Fruit fly (Drosophila melanogaster) whole organism, embryonic: ENCODE data around the gene CG17118.
A peak's percentile ranks its signal among the peaks of the same experiment; 100 is the strongest.

Experiments used
- Antp ChIP-seq: fragments of 200-800 bp; sonication (Bioruptor generic); optimal IDR thresholded peaks from 3 replicates; lab custom pipeline; 2016; ENCODE audit warnings: missing biosample characterization, missing genetic modification characterization
- BEAF-32 ChIP-seq: fragments of 200-800 bp; sonication (Bioruptor generic); optimal IDR thresholded peaks from 3 replicates; lab custom pipeline; 2017; ENCODE audit warnings: missing biosample characterization, missing genetic modification characterization, mild to moderate bottlenecking, moderate library complexity, missing genetic modification reagents
- Blimp-1 ChIP-seq: fragments of 200-800 bp; sonication (Bioruptor generic); optimal IDR thresholded peaks from 3 replicates; lab custom pipeline; 2018; ENCODE audit warnings: missing biosample characterization, missing genetic modification characterization, mild to moderate bottlenecking, moderate library complexity, missing genetic modification reagents
- CG11085 ChIP-seq: fragments of 200-800 bp; sonication (Bioruptor generic); IDR thresholded peaks from 2 replicates; pipeline ENCODE4 v1.3.6; 2022; ENCODE audit warnings: missing biosample characterization, missing genetic modification characterization
- CG12155 ChIP-seq: fragments of 200-800 bp; sonication (Bioruptor generic); optimal IDR thresholded peaks from 3 replicates; lab custom pipeline; 2016; ENCODE audit warnings: missing biosample characterization, missing genetic modification characterization
- CG12769 ChIP-seq: fragments of 200-800 bp; sonication (Bioruptor generic); optimal IDR thresholded peaks from 2 replicates; lab custom pipeline; 2019; ENCODE audit warnings: missing biosample characterization, mild to moderate bottlenecking, missing genetic modification characterization, moderate library complexity
- CG14860 ChIP-seq: fragments of 200-800 bp; sonication (Bioruptor generic); IDR thresholded peaks from 3 replicates; pipeline ENCODE4 v1.3.6; 2022; ENCODE audit warnings: missing biosample characterization, missing genetic modification characterization; ENCODE audit not compliant: partially characterized antibody
- CG15073 ChIP-seq: fragments of 200-800 bp; sonication (Bioruptor generic); optimal IDR thresholded peaks from 2 replicates; lab custom pipeline; 2016; ENCODE audit warnings: missing biosample characterization, missing genetic modification characterization
- CG3726 ChIP-seq: fragments of 200-800 bp; sonication (Bioruptor generic); IDR thresholded peaks from 3 replicates; pipeline ENCODE4, ENCODE4 v1.3.6; 2022; ENCODE audit warnings: missing biosample characterization, missing genetic modification characterization
- CG4707 ChIP-seq: fragments of 200-800 bp; sonication (Bioruptor generic); optimal IDR thresholded peaks from 2 replicates; lab custom pipeline; 2018; ENCODE audit warnings: missing biosample characterization, mild to moderate bottlenecking, missing genetic modification characterization, moderate library complexity
- CG6254 ChIP-seq: fragments of 200-800 bp; sonication (Bioruptor generic); optimal IDR thresholded peaks from 3 replicates; lab custom pipeline; 2017; ENCODE audit warnings: mild to moderate bottlenecking, missing biosample characterization, missing genetic modification reagents, missing genetic modification characterization
- Camta ChIP-seq: fragments of 200-800 bp; sonication (Bioruptor generic); optimal IDR thresholded peaks from 2 replicates; lab custom pipeline; 2016; ENCODE audit warnings: missing biosample characterization, missing genetic modification characterization
- D ChIP-seq, 2 experiments: fragments of 200-800 bp in 1 of 2; fragments of >200 bp in 1 of 2; sonication (Bioruptor generic) in 1 of 2; optimal IDR thresholded peaks; 2 replicates in 1 of 2; 3 replicates in 1 of 2; lab custom pipeline; 2017; ENCODE audit warnings: mild to moderate bottlenecking in 1 of 2, missing biosample characterization in 1 of 2, missing genetic modification characterization in 1 of 2, missing genetic modification reagents in 1 of 2
- Eip74EF ChIP-seq, 2 experiments: fragments of 200-800 bp in 1 of 2; fragments of >200 bp in 1 of 2; sonication (Bioruptor generic) in 1 of 2; optimal IDR thresholded peaks; 2 replicates each; lab custom pipeline; 2017 to 2019; ENCODE audit warnings: missing biosample characterization in 2 of 2, missing genetic modification characterization in 2 of 2, mild to moderate bottlenecking in 1 of 2, moderate library complexity in 1 of 2
- Fer2 ChIP-seq: fragments of 200-800 bp; sonication (Bioruptor generic); optimal IDR thresholded peaks from 2 replicates; lab custom pipeline; 2018; ENCODE audit warnings: missing biosample characterization, mild to moderate bottlenecking, missing genetic modification characterization, moderate library complexity
- HLH3B ChIP-seq: fragments of 200-800 bp; sonication (Bioruptor generic); IDR thresholded peaks from 2 replicates; pipeline ENCODE4 v1.3.6; 2022; ENCODE audit warnings: missing biosample characterization, missing genetic modification characterization
- MTF-1 ChIP-seq: fragments of 200-800 bp; sonication (Bioruptor generic); optimal IDR thresholded peaks from 2 replicates; lab custom pipeline; 2018; ENCODE audit warnings: missing biosample characterization, mild to moderate bottlenecking, missing genetic modification characterization, borderline replicate concordance
- Med ChIP-seq: fragments of 200-800 bp; sonication (Bioruptor generic); peaks from one replicate; lab custom pipeline; 2016; ENCODE audit warnings: missing biosample characterization, missing genetic modification characterization, mild to moderate bottlenecking, inconsistent platforms, moderate library complexity
- NK7.1 ChIP-seq: fragments of 200-800 bp; sonication (Bioruptor generic); optimal IDR thresholded peaks from 3 replicates; lab custom pipeline; 2016; ENCODE audit warnings: missing biosample characterization, missing genetic modification characterization
- Pdp1 ChIP-seq, 2 experiments: fragments of 200-800 bp; sonication (Bioruptor generic); optimal IDR thresholded peaks; 3 replicates each; lab custom pipeline; 2016; ENCODE audit warnings: missing biosample characterization in 2 of 2, missing genetic modification characterization in 2 of 2, mild to moderate bottlenecking in 1 of 2, moderate library complexity in 1 of 2
- Sox102F ChIP-seq: fragments of 200-800 bp; sonication (Bioruptor generic); optimal IDR thresholded peaks from 2 replicates; lab custom pipeline; 2018; ENCODE audit warnings: missing biosample characterization, mild to moderate bottlenecking, missing genetic modification characterization, moderate library complexity
- Sry-β ChIP-seq: fragments of 200-800 bp; sonication (Bioruptor generic); optimal IDR thresholded peaks from 2 replicates; lab custom pipeline; 2018; ENCODE audit warnings: missing biosample characterization, mild to moderate bottlenecking, missing genetic modification characterization, moderate library complexity
- YL-1 ChIP-seq: fragments of 200-800 bp; sonication (Bioruptor generic); optimal IDR thresholded peaks from 3 replicates; lab custom pipeline; 2017; ENCODE audit warnings: missing biosample characterization, mild to moderate bottlenecking, missing genetic modification characterization
- ap ChIP-seq: fragments of 200-800 bp; sonication (Bioruptor generic); IDR thresholded peaks from 2 replicates; pipeline ENCODE4 v1.3.6; 2022; ENCODE audit warnings: missing biosample characterization, missing genetic modification characterization
- bigmax ChIP-seq: fragments of 200-800 bp; sonication (Bioruptor generic); optimal IDR thresholded peaks from 2 replicates; lab custom pipeline; 2018; ENCODE audit warnings: missing biosample characterization, mild to moderate bottlenecking, missing genetic modification characterization
- chif ChIP-seq, 2 experiments: fragments of 200-800 bp; sonication (Bioruptor generic); optimal IDR thresholded peaks; 3 replicates each; lab custom pipeline; 2016; ENCODE audit warnings: missing biosample characterization in 2 of 2, missing genetic modification characterization in 2 of 2
- chinmo ChIP-seq: fragments of 200-800 bp; sonication (Bioruptor generic); IDR thresholded peaks from 4 replicates; pipeline ENCODE4 v1.3.6; 2022; ENCODE audit warnings: missing biosample characterization, missing genetic modification characterization; ENCODE audit not compliant: partially characterized antibody
- dan ChIP-seq: fragments of 200-800 bp; sonication (Bioruptor generic); IDR thresholded peaks from 2 replicates; pipeline ENCODE4 v1.3.6; 2022; ENCODE audit warnings: missing biosample characterization, missing genetic modification characterization
- dati ChIP-seq: fragments of 200-800 bp; sonication (Bioruptor generic); IDR thresholded peaks from 2 replicates; pipeline ENCODE4 v1.3.6; 2022; ENCODE audit warnings: missing biosample characterization, missing genetic modification characterization
- gcm2 ChIP-seq: fragments of 200-800 bp; sonication (Bioruptor generic); optimal IDR thresholded peaks from 2 replicates; lab custom pipeline; 2016; ENCODE audit warnings: missing biosample characterization, missing genetic modification characterization
- gsb-n ChIP-seq: fragments of 200-800 bp; sonication (Bioruptor generic); optimal IDR thresholded peaks from 3 replicates; lab custom pipeline; 2018; ENCODE audit warnings: missing biosample characterization, mild to moderate bottlenecking, missing genetic modification characterization
- lilli ChIP-seq: fragments of 200-800 bp; sonication (Bioruptor generic); optimal IDR thresholded peaks from 3 replicates; lab custom pipeline; 2016; ENCODE audit warnings: missing biosample characterization, missing genetic modification characterization
- maf-S ChIP-seq: fragments of 200-800 bp; sonication (Bioruptor generic); optimal IDR thresholded peaks from 2 replicates; lab custom pipeline; 2016; ENCODE audit warnings: missing biosample characterization, missing genetic modification characterization
- mirr ChIP-seq: fragments of 200-800 bp; sonication (Bioruptor generic); optimal IDR thresholded peaks from 3 replicates; lab custom pipeline; 2018; ENCODE audit warnings: missing biosample characterization, mild to moderate bottlenecking, missing genetic modification characterization
- oc ChIP-seq: fragments of 200-800 bp; sonication (Bioruptor generic); optimal IDR thresholded peaks from 2 replicates; lab custom pipeline; 2018; ENCODE audit warnings: missing biosample characterization, mild to moderate bottlenecking, missing genetic modification characterization, moderate library complexity
- pan ChIP-seq, 4 experiments: fragments of >200 bp in 3 of 4; fragments of 200-800 bp in 1 of 4; sonication (Bioruptor generic) in 1 of 4; optimal IDR thresholded peaks in 3 of 4; IDR thresholded peaks in 1 of 4; 2 replicates each; pipeline versions ENCODE4 v1.3.6 to Lab custom; 2017 to 2022; ENCODE audit warnings: missing biosample characterization in 2 of 4, missing genetic modification characterization in 2 of 4, mixed read lengths in 1 of 4
- pb ChIP-seq: fragments of 200-800 bp; sonication (Bioruptor generic); optimal IDR thresholded peaks from 3 replicates; lab custom pipeline; 2016; ENCODE audit warnings: missing biosample characterization, missing genetic modification characterization
- pnt ChIP-seq: fragments of 200-800 bp; sonication (Bioruptor generic); optimal IDR thresholded peaks from 3 replicates; lab custom pipeline; 2016; ENCODE audit warnings: missing biosample characterization, missing genetic modification characterization
- pzg ChIP-seq: fragments of 200-800 bp; sonication (Bioruptor generic); optimal IDR thresholded peaks from 3 replicates; lab custom pipeline; 2018; ENCODE audit warnings: missing biosample characterization, mild to moderate bottlenecking, missing genetic modification characterization, moderate library complexity
- sd ChIP-seq: fragments of 200-800 bp; sonication (Bioruptor generic); optimal IDR thresholded peaks from 3 replicates; lab custom pipeline; 2018; ENCODE audit warnings: missing biosample characterization, mild to moderate bottlenecking, missing genetic modification characterization, moderate library complexity
- sens ChIP-seq: fragments of 200-800 bp; sonication (Bioruptor generic); peaks from one replicate; lab custom pipeline; 2016; ENCODE audit warnings: missing biosample characterization, missing genetic modification characterization
- ttk ChIP-seq: fragments of 200-800 bp; sonication (Bioruptor generic); IDR thresholded peaks from 2 replicates; pipeline ENCODE4 v2.1.2; 2022; ENCODE audit warnings: missing biosample characterization, missing genetic modification characterization
- tup ChIP-seq: fragments of 200-800 bp; sonication (Bioruptor generic); optimal IDR thresholded peaks from 2 replicates; lab custom pipeline; 2016; ENCODE audit warnings: missing biosample characterization, mild to moderate bottlenecking, missing genetic modification characterization, moderate library complexity
- twi ChIP-seq: fragments of 200-800 bp; optimal IDR thresholded peaks from 2 replicates; lab custom pipeline; 2019; ENCODE audit warnings: missing biosample characterization, mild to moderate bottlenecking, missing genetic modification characterization, moderate library complexity

Gene CG17118

DNA sequence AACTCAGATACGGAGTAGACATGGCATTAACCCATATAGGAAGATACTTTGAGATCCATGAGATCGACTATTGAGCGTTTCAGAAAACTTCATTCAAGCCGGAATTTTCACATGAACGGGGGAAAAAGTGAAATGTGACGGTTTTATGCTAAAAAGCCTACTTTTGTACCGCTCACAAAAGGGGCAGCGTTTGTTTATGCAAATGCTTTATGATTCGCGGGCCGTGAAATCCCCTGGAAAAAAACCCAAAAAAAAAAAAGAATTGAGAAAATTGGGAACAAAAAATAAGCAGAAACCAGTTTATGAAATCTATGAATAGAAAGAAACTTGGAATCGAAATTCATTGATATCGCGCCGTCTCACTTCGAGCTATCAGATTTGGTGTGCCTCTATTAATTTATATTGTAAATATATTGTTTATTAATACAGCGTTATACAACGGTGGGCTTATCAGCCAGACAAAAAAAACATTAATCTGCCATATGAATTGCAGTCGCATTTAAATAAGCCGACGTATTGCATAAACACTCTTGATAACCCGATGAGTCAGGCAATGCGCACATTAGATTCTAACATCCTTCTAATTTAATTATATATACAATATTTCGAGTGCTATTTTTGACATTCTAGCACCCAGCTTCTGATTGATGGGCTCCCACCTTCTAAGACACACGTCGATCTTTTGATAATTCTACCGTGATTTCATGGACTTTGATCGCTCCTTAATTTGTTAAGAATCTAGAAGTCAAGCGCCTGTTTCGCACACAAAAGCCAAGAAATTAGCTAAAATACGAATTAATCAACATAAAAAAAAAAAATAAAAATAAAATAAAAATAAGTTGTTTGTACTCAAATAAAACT lies 19.8 kb downstream of the CG17118 start (continued):
- TF ChIP-seq oc (tag; lab: Kevin White, UChicago) (peak; percentile 74), maf-S (GFP tag; lab: Kevin White, UChicago) (no peak), Fer2 (tag; lab: Kevin White, UChicago) (no peak), ap (GFP tag; lab: Robert Waterston, UW) (no peak), HLH3B (GFP tag; lab: Robert Waterston, UW) (no peak), Blimp-1 (peak; percentile 69), NK7.1 (GFP tag; lab: Kevin White, UChicago) (no peak), YL-1 (no peak), Sry-β (GFP tag; lab: Kevin White, UChicago) (no peak), CG14860 (no peak), ttk (GFP tag; lab: Robert Waterston, UW) (no peak), Pdp1 (GFP tag; optimal IDR thresholded peaks at IDR 0.05; lab: Kevin White, UChicago) (peak in 1 of 2 experiments; percentile 77), dati (no peak), gsb-n (tag; lab: Kevin White, UChicago) (no peak), D (optimal IDR thresholded peaks at IDR 0.05; lab: Kevin White, UChicago) (no peak), D (GFP tag; optimal IDR thresholded peaks at IDR 0.05; lab: Kevin White, UChicago) (no peak), pzg (GFP tag; lab: Kevin White, UChicago) (no peak)
- TF ChIP-seq, all 482 proteins: peak for 7

DNA sequence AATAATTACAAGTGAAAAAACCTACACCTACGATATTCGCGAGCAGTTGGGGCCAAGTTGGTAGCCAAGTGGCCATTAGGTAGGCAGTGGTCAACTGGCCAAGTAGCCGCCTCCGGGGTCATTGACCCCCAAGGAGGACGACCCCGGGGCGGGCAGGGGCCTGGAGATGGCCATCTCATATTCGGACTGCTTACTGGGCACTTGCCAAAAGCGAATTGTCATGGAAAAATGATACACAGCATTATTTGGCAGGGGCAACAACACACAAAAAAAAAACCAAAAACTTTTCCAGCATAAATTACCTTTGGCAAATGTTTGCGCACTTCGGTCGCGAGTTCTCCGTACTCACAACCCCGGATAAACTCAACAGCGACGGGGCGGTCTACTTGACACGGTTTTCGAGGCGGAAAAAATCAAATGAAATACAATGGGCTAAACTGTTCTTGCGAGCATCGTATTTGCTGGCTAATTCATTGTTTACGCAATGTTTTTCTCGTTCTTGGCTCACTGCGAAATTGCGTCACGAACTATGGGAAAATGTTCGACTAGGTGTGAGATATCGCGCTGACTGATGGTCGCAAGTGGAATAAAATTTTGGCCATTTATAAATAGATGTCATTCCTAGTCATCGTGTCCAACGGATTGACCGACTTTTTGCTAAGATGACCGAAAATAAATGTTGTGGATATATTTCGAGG lies 21.0 kb downstream of the CG17118 start:
- TF ChIP-seq dan = no peak
- 0 out of 4 replicates have a peak, but pooled peaks have one; percentile 33 for TF ChIP-seq chinmo
- no peak for TF ChIP-seq BEAF-32 (GFP tag; lab: Kevin White, UChicago)
- no peak for TF ChIP-seq MTF-1
- TF ChIP-seq sd (tag; lab: Kevin White, UChicago) = peak; percentile 11
- no peak for TF ChIP-seq Camta
- TF ChIP-seq CG12155 (GFP tag; lab: Kevin White, UChicago) = no peak
- peak in 1 of 2 experiments; percentile 92 for TF ChIP-seq Pdp1 (GFP tag; optimal IDR thresholded peaks at IDR 0.05; lab: Kevin White, UChicago)
- TF ChIP-seq pnt (GFP tag; lab: Kevin White, UChicago) = no peak
- no peak for TF ChIP-seq gcm2 (GFP tag; lab: Kevin White, UChicago)
- TF ChIP-seq Med (GFP tag; lab: Kevin White, UChicago) = peak; percentile 41
- TF ChIP-seq pan (optimal IDR thresholded peaks at IDR 0.05; lab: Kevin White, UChicago) = no peak
- peak in 1 of 2 experiments; percentile 7 for TF ChIP-seq pan (GFP tag; optimal IDR thresholded peaks at IDR 0.05 in 1 of 2, IDR thresholded peaks at IDR 0.05 in 1 of 2)
- peak; percentile 45 for TF ChIP-seq CG12769 (tag; lab: Kevin White, UChicago)
- TF ChIP-seq Antp (GFP tag; lab: Kevin White, UChicago) = no peak
- TF ChIP-seq Sry-β (GFP tag; lab: Kevin White, UChicago) = no peak
- TF ChIP-seq Sox102F (GFP tag; lab: Kevin White, UChicago) = no peak
- no peak for TF ChIP-seq tup (GFP tag; lab: Kevin White, UChicago)
- no peak for TF ChIP-seq CG6254
- no peak for TF ChIP-seq CG15073 (GFP tag; lab: Kevin White, UChicago)
- peak; percentile 45 for TF ChIP-seq sens
- no peak for TF ChIP-seq bigmax (GFP tag; lab: Kevin White, UChicago)
- no peak for TF ChIP-seq Eip74EF (GFP tag; optimal IDR thresholded peaks at IDR 0.05; lab: Kevin White, UChicago)
- TF ChIP-seq pb (GFP tag; lab: Kevin White, UChicago) = no peak
- peak in 1 of 2 experiments; percentile 13 for TF ChIP-seq chif (GFP tag; optimal IDR thresholded peaks at IDR 0.05; lab: Kevin White, UChicago)
- no peak for TF ChIP-seq lilli (GFP tag; lab: Kevin White, UChicago)
- TF ChIP-seq CG3726 = no peak
- TF ChIP-seq CG4707 (GFP tag; lab: Kevin White, UChicago) = no peak
- TF ChIP-seq mirr (GFP tag; lab: Kevin White, UChicago) = peak; percentile 6
- no peak for TF ChIP-seq twi (tag; lab: Kevin White, UChicago)
- no peak for TF ChIP-seq CG11085
